Worm (Caenorhabditis elegans) whole organism, early embryonic: Measurements from ENCODE around the gene osgn-1.

Experiments used
- B0310.2 ChIP-seq: sonication (generic microtip); optimal IDR thresholded peaks from 2 replicates; lab custom pipeline; 2016; ENCODE audit warnings: mild to moderate bottlenecking, missing genetic modification characterization, missing compliant biosample characterization
- F13C5.2 ChIP-seq: sonication (generic microtip); optimal IDR thresholded peaks from 2 replicates; lab custom pipeline; 2017; ENCODE audit warnings: mild to moderate bottlenecking, missing genetic modification characterization, inconsistent platforms, missing compliant biosample characterization
- ama-1 ChIP-seq: fragments of 150-350 bp; optimal IDR thresholded peaks from 2 replicates; lab custom pipeline; 2014
- ceh-36 ChIP-seq: sonication (generic microtip); optimal IDR thresholded peaks from 2 replicates; lab custom pipeline; 2016; ENCODE audit warnings: missing genetic modification characterization, inconsistent platforms, missing compliant biosample characterization
- flt-1 ChIP-seq: fragments of 200-800 bp; sonication (Bioruptor generic); IDR thresholded peaks from 2 replicates; pipeline ENCODE4 v1.3.6; 2022; ENCODE audit warnings: missing genetic modification characterization, missing compliant biosample characterization
- pes-1 ChIP-seq: fragments of 200-800 bp; sonication (Bioruptor generic); IDR thresholded peaks from 2 replicates; pipeline ENCODE4 v1.3.6; 2022; ENCODE audit warnings: missing genetic modification reagents, missing genetic modification characterization, missing compliant biosample characterization
- tbx-37 ChIP-seq: fragments of 200-800 bp; sonication (Bioruptor generic); conservative IDR thresholded peaks from 2 replicates; pipeline ENCODE4 v1.3.6; 2022; ENCODE audit warnings: missing genetic modification reagents, missing genetic modification characterization, missing compliant biosample characterization
- tra-4 ChIP-seq: sonication (generic microtip); optimal IDR thresholded peaks from 2 replicates; lab custom pipeline; 2017; ENCODE audit warnings: missing genetic modification characterization, missing compliant biosample characterization

- TF ChIP-seq ama-1 (lab: Kevin White, UChicago) (no peak), pes-1 (GFP tag; lab: Robert Waterston, UW) (no peak), flt-1 (no peak), tra-4 (tag; lab: Kevin White, UChicago) (no peak), tbx-37 (GFP tag; lab: Robert Waterston, UW) (no peak), F13C5.2 (tag; lab: Kevin White, UChicago) (no peak), B0310.2 (tag; lab: Kevin White, UChicago) (no peak), ceh-36 (tag; lab: Kevin White, UChicago) (no peak)
Measured at ce11 chrIV:4235315-4236024, 28.3 kb downstream of the osgn-1 start, which contains the start of the genes zipt-2.2 and dpy-13.
